Worm (Caenorhabditis elegans): ENCODE data around the gene dlc-4.

- TF ChIP-seq pha-4 (tag; optimal IDR thresholded peaks at IDR 0.05): peak; percentile 16
- TF ChIP-seq mep-1 (tag; optimal IDR thresholded peaks at IDR 0.05): no peak
- no peak for TF ChIP-seq unc-120 (tag; optimal IDR thresholded peaks at IDR 0.05; ENCODE audit: poor library complexity, severe bottlenecking)
- TF ChIP-seq mab-5 (tag; optimal IDR thresholded peaks at IDR 0.05): no peak
- no peak for TF ChIP-seq nhr-237 (tag; optimal IDR thresholded peaks at IDR 0.05)
- TF ChIP-seq elt-3 (tag; optimal IDR thresholded peaks at IDR 0.05): no peak
- TF ChIP-seq ceh-83 (GFP tag; optimal IDR thresholded peaks at IDR 0.05): no peak
- no peak for TF ChIP-seq ztf-11 (tag; optimal IDR thresholded peaks at IDR 0.05)
- TF ChIP-seq lin-13 (tag; optimal IDR thresholded peaks at IDR 0.05): no peak
- no peak for TF ChIP-seq zip-8 (tag; optimal IDR thresholded peaks at IDR 0.05)
- peak; percentile 68 for TF ChIP-seq nhr-2 (tag; optimal IDR thresholded peaks at IDR 0.05)
- no peak for TF ChIP-seq nhr-28 (tag; optimal IDR thresholded peaks at IDR 0.05)
- TF ChIP-seq lsy-2 (tag; optimal IDR thresholded peaks at IDR 0.05): no peak
- TF ChIP-seq nhr-76 (tag; optimal IDR thresholded peaks at IDR 0.05): no peak
Observed at ce11 chrIV:16407800-16408199, 35.3 kb upstream of the dlc-4 start.

Measured in whole organism, mixed stage, embryonic.